Worm (Caenorhabditis elegans): ENCODE measurements around the gene T23G5.3.

DNA sequence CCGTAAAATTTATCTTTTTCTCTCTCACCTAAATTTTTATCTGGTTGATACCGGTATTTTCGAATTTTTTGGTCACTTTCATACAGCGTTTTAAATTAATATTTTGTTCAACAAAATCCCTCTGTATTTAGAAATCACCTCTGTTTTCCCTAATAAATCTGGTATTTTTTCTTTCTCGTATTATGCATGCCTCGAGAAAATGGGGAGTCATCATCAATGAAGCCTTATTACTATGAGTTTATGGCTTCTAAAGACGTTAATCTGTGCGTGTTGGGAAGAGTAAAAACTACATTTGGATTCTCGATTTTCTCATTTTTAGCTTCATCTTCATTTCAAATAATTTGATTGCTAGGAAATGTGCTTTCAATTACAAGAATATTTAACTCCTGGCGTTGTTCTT lies 45.4 kb downstream of the T23G5.3 start, which contains the start of gene ZC84.7:
- TF ChIP-seq ceh-48 (tag; optimal IDR thresholded peaks at IDR 0.05) = no peak
- no peak for TF ChIP-seq pha-4 (tag; optimal IDR thresholded peaks at IDR 0.05)
- no peak for TF ChIP-seq unc-55 (GFP tag; optimal IDR thresholded peaks at IDR 0.05)
